Fruit fly (Drosophila melanogaster): Measurements from ENCODE around the gene CG8353.

Gene CG8353

dm6 chr2L:8213987-8214386 lies at the start of gene CG8353 (continued):
- no peak for TF ChIP-seq CkIIα-i1 (GFP tag; IDR thresholded peaks at IDR 0.05)
- TF ChIP-seq mam (GFP tag; optimal IDR thresholded peaks at IDR 0.05) = no peak
- TF ChIP-seq luna (GFP tag; optimal IDR thresholded peaks at IDR 0.05) = no peak
- TF ChIP-seq CG8478 (optimal IDR thresholded peaks at IDR 0.05) = no peak
- no peak for TF ChIP-seq Hsf (GFP tag; optimal IDR thresholded peaks at IDR 0.05)
- no peak for TF ChIP-seq twi (tag; optimal IDR thresholded peaks at IDR 0.05)
- no peak for TF ChIP-seq CG12155 (GFP tag; optimal IDR thresholded peaks at IDR 0.05)
- TF ChIP-seq Nf-YB (GFP tag; optimal IDR thresholded peaks at IDR 0.05) = no peak
- TF ChIP-seq p53 (GFP tag; optimal IDR thresholded peaks at IDR 0.05) = no peak
- no peak for TF ChIP-seq CG2712 (tag; optimal IDR thresholded peaks at IDR 0.05)
- no peak for TF ChIP-seq gsb-n (tag; optimal IDR thresholded peaks at IDR 0.05)
- TF ChIP-seq CG7786 (GFP tag; optimal IDR thresholded peaks at IDR 0.05) = no peak
- no peak for TF ChIP-seq amos (GFP tag; IDR thresholded peaks at IDR 0.05; ENCODE audit: partially characterized antibody)
- TF ChIP-seq Awh (GFP tag; IDR thresholded peaks at IDR 0.05) = no peak
- TF ChIP-seq row (GFP tag; IDR thresholded peaks at IDR 0.05) = 0 out of 3 replicates have a peak, but pooled peaks have one; percentile 6
- TF ChIP-seq NFAT (GFP tag; IDR thresholded peaks at IDR 0.05) = no peak
- no peak for TF ChIP-seq Sox102F (GFP tag; optimal IDR thresholded peaks at IDR 0.05)
- TF ChIP-seq HmgZ (tag; optimal IDR thresholded peaks at IDR 0.05) = peak; percentile 52
- no peak for TF ChIP-seq h (optimal IDR thresholded peaks at IDR 0.05)
- TF ChIP-seq ssp (GFP tag; IDR thresholded peaks at IDR 0.05) = no peak
- no peak for TF ChIP-seq jing (GFP tag; optimal IDR thresholded peaks at IDR 0.05)
- no peak for TF ChIP-seq nerfin-2 (GFP tag; IDR thresholded peaks at IDR 0.05; ENCODE audit: partially characterized antibody)
- TF ChIP-seq CG8089 (GFP tag; optimal IDR thresholded peaks at IDR 0.05) = no peak
- no peak for TF ChIP-seq onecut (GFP tag; IDR thresholded peaks at IDR 0.05)
- no peak for TF ChIP-seq schlank (tag; optimal IDR thresholded peaks at IDR 0.05)
- no peak for TF ChIP-seq Max (GFP tag; optimal IDR thresholded peaks at IDR 0.05)
- TF ChIP-seq vvl (GFP tag; IDR thresholded peaks at IDR 0.05) = no peak
- no peak for TF ChIP-seq Pdp1 (GFP tag; optimal IDR thresholded peaks at IDR 0.05)
- TF ChIP-seq unc-4 (GFP tag; IDR thresholded peaks at IDR 0.05; ENCODE audit: partially characterized antibody) = no peak
- no peak for TF ChIP-seq crol (GFP tag; IDR thresholded peaks at IDR 0.05)
- no peak for TF ChIP-seq PHDP (tag; optimal IDR thresholded peaks at IDR 0.05)
- no peak for TF ChIP-seq CG8359 (GFP tag; optimal IDR thresholded peaks at IDR 0.05; ENCODE audit: borderline replicate concordance)
- no peak for TF ChIP-seq Dek (tag; optimal IDR thresholded peaks at IDR 0.05)
- no peak for TF ChIP-seq CG16863 (GFP tag; optimal IDR thresholded peaks at IDR 0.05)
- TF ChIP-seq Dip2 (GFP tag; IDR thresholded peaks at IDR 0.05) = no peak
- no peak for TF ChIP-seq CG16815 (GFP tag; optimal IDR thresholded peaks at IDR 0.05)
- no peak for TF ChIP-seq CG3281 (GFP tag; optimal IDR thresholded peaks at IDR 0.05)
- peak; percentile 83 for TF ChIP-seq Deaf1 (tag; optimal IDR thresholded peaks at IDR 0.05)
- TF ChIP-seq CG11247 (GFP tag; IDR thresholded peaks at IDR 0.05) = no peak
- no peak for TF ChIP-seq CG3065 (GFP tag; optimal IDR thresholded peaks at IDR 0.05)
- no peak for TF ChIP-seq HmgD (GFP tag; optimal IDR thresholded peaks at IDR 0.05)
- no peak for TF ChIP-seq pfk (GFP tag; optimal IDR thresholded peaks at IDR 0.05)
- TF ChIP-seq CG15479 (GFP tag; optimal IDR thresholded peaks at IDR 0.05) = no peak
- no peak for TF ChIP-seq CG31224 (GFP tag; IDR thresholded peaks at IDR 0.05)
- TF ChIP-seq CG13894 (tag; optimal IDR thresholded peaks at IDR 0.05) = no peak
- no peak for TF ChIP-seq CG16813 (GFP tag; IDR thresholded peaks at IDR 0.05; ENCODE audit: partially characterized antibody)
- TF ChIP-seq pnt (GFP tag; optimal IDR thresholded peaks at IDR 0.05) = no peak
- TF ChIP-seq CG6854 (GFP tag; optimal IDR thresholded peaks at IDR 0.05) = peak; percentile 27
- TF ChIP-seq CG11696 (GFP tag; IDR thresholded peaks at IDR 0.05) = no peak
- peak; percentile 80 for TF ChIP-seq mirr (GFP tag; optimal IDR thresholded peaks at IDR 0.05)
- peak; percentile 32 for TF ChIP-seq sug (tag; optimal IDR thresholded peaks at IDR 0.05)
- no peak for TF ChIP-seq Six4 (GFP tag; optimal IDR thresholded peaks at IDR 0.05)
- no peak for TF ChIP-seq Tbp (GFP tag; optimal IDR thresholded peaks at IDR 0.05)

Measured in whole organism, embryonic.